Fruit fly (Drosophila melanogaster) whole organism, wandering third instar larva: ENCODE data around the gene CG14854.

Source experiments
- Abd-B ChIP-seq: fragments of >200 bp; optimal IDR thresholded peaks from 2 replicates; lab custom pipeline; 2017; ENCODE audit warnings: missing biosample characterization, missing genetic modification characterization
- Dfd ChIP-seq: fragments of >200 bp; optimal IDR thresholded peaks from 2 replicates; lab custom pipeline; 2017; ENCODE audit warnings: missing biosample characterization, missing genetic modification characterization
- Hr83 ChIP-seq: fragments of 200-300 bp; sonication (Bioruptor generic); optimal IDR thresholded peaks from 2 replicates; lab custom pipeline; 2016; ENCODE audit warnings: missing biosample characterization, mild to moderate bottlenecking, missing genetic modification characterization, moderate library complexity; ENCODE audit not compliant: poor library complexity, severe bottlenecking
- OdsH ChIP-seq: fragments of 200-800 bp; sonication (Bioruptor generic); optimal IDR thresholded peaks from 2 replicates; lab custom pipeline; 2016; ENCODE audit warnings: missing biosample characterization, mild to moderate bottlenecking, missing genetic modification characterization
- lola ChIP-seq: fragments of >200 bp; optimal IDR thresholded peaks from 2 replicates; lab custom pipeline; 2017; ENCODE audit warnings: missing biosample characterization, missing genetic modification characterization
- psq ChIP-seq: fragments of 200-800 bp; sonication (Bioruptor generic); optimal IDR thresholded peaks from 3 replicates; lab custom pipeline; 2017; ENCODE audit warnings: missing biosample characterization, mild to moderate bottlenecking, missing genetic modification characterization, moderate library complexity

DNA sequence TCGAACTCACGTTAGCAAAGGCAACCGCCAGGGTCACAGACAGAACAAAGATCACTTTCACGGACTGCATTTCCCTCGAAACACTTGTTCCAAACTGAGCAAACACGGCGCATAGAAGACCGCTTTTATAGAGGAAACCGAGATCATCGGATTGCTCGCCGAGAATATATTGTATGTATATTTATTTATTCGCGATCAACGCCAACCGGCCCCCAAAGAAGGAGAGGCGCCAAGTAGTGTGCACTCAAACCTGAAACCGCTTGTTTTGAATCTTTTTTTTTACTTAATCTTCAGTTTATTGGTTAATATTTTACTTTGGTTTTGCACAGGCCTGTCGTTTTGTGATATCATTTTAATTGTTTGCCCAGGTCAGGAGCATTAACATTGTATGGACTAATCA lies 7.5 kb upstream of the CG14854 start, which contains the start of gene CG31313:
- TF ChIP-seq lola (GFP tag; lab: Kevin White, UChicago) (no peak), Abd-B (GFP tag; lab: Kevin White, UChicago) (no peak), psq (GFP tag; lab: Kevin White, UChicago) (no peak), Hr83 (no peak), Dfd (no peak), OdsH (GFP tag; lab: Kevin White, UChicago) (no peak)
